Worm (Caenorhabditis elegans) whole organism, L4 larva: Measurements from ENCODE around the gene yif-1.

Experiments used
- F26F4.8 ChIP-seq: fragments of 200-800 bp; sonication (Bioruptor generic); conservative IDR thresholded peaks from 2 replicates; pipeline ENCODE4 v1.3.6; 2022; ENCODE audit warnings: missing genetic modification characterization, missing compliant biosample characterization
- F44E2.7 ChIP-seq: fragments of 200-800 bp; sonication (Bioruptor generic); IDR thresholded peaks from 2 replicates; pipeline ENCODE4 v2.1.2; 2022; ENCODE audit warnings: missing genetic modification characterization, missing compliant biosample characterization
- F49E8.2 ChIP-seq: sonication (generic microtip); optimal IDR thresholded peaks from 2 replicates; lab custom pipeline; 2016; ENCODE audit warnings: missing compliant biosample characterization, mild to moderate bottlenecking, missing genetic modification characterization, borderline replicate concordance
- R02D3.7 ChIP-seq: fragments of 150-350 bp; sonication (generic microtip); optimal IDR thresholded peaks from 3 replicates; lab custom pipeline; 2014; ENCODE audit warnings: missing biosample characterization, missing genetic modification characterization
- Y105C5A.15 ChIP-seq: fragments of 200-800 bp; sonication (Bioruptor generic); IDR thresholded peaks from 2 replicates; pipeline ENCODE4 v1.3.6; 2022; ENCODE audit warnings: missing genetic modification characterization, missing compliant biosample characterization
- Y48G9A.11 ChIP-seq: fragments of 200-800 bp; sonication (Bioruptor generic); IDR thresholded peaks from 2 replicates; pipeline ENCODE4 v1.3.6; 2022; ENCODE audit warnings: missing genetic modification reagents, missing genetic modification characterization, missing compliant biosample characterization
- Y5F2A.4 ChIP-seq: fragments of 200-800 bp; sonication (Bioruptor generic); optimal IDR thresholded peaks from 2 replicates; lab custom pipeline; 2018; ENCODE audit warnings: mild to moderate bottlenecking, missing genetic modification characterization, missing compliant biosample characterization
- aha-1 ChIP-seq: fragments of 150-350 bp; peaks from one replicate; lab custom pipeline; 2014; ENCODE audit warnings: missing biosample characterization, missing genetic modification characterization
- ama-1 ChIP-seq: fragments of 150-350 bp; optimal IDR thresholded peaks from 2 replicates; lab custom pipeline; 2014; ENCODE audit warnings: inconsistent platforms, mixed read lengths
- ceh-28 ChIP-seq: fragments of 150-350 bp; optimal IDR thresholded peaks from 2 replicates; lab custom pipeline; 2014; ENCODE audit warnings: missing biosample characterization, missing genetic modification reagents, missing genetic modification characterization
- ceh-32 ChIP-seq: sonication (generic microtip); optimal IDR thresholded peaks from 2 replicates; lab custom pipeline; 2016; ENCODE audit warnings: mild to moderate bottlenecking, missing genetic modification characterization, missing compliant biosample characterization; ENCODE audit not compliant: poor library complexity
- ceh-44 ChIP-seq: fragments of 200-800 bp; sonication (Bioruptor generic); IDR thresholded peaks from 2 replicates; pipeline ENCODE4 v1.3.6; 2022; ENCODE audit warnings: missing genetic modification reagents, missing genetic modification characterization, missing compliant biosample characterization
- ceh-62 ChIP-seq: sonication (generic microtip); optimal IDR thresholded peaks from 2 replicates; lab custom pipeline; 2017; ENCODE audit warnings: missing biosample characterization, missing genetic modification characterization
- cey-2 ChIP-seq: sonication (generic microtip); optimal IDR thresholded peaks from 3 replicates; lab custom pipeline; 2017; ENCODE audit warnings: missing genetic modification characterization, mild to moderate bottlenecking, missing compliant biosample characterization, antibody characterized with exemption, borderline replicate concordance; ENCODE audit not compliant: insufficient read depth
- daf-8 ChIP-seq: fragments of 200-800 bp; sonication (Bioruptor generic); IDR thresholded peaks from 2 replicates; pipeline ENCODE4 v1.3.6; 2022; ENCODE audit warnings: missing genetic modification characterization, missing compliant biosample characterization
- dmd-6 ChIP-seq: fragments of 200-800 bp; sonication (Bioruptor generic); IDR thresholded peaks from 2 replicates; pipeline ENCODE4 v1.3.6; 2022; ENCODE audit warnings: missing genetic modification reagents, missing genetic modification characterization, missing compliant biosample characterization
- dmd-9 ChIP-seq: fragments of 200-800 bp; sonication (Bioruptor generic); IDR thresholded peaks from 2 replicates; pipeline ENCODE4 v1.3.6; 2022; ENCODE audit warnings: missing genetic modification reagents, missing genetic modification characterization, missing compliant biosample characterization
- duxl-1 ChIP-seq: sonication (generic microtip); optimal IDR thresholded peaks from 2 replicates; lab custom pipeline; 2016; ENCODE audit warnings: mild to moderate bottlenecking, missing genetic modification characterization, moderate library complexity, missing compliant biosample characterization; ENCODE audit not compliant: poor library complexity
- dve-1 ChIP-seq: sonication (generic microtip); optimal IDR thresholded peaks from 2 replicates; lab custom pipeline; 2017; ENCODE audit warnings: antibody characterized with exemption, mild to moderate bottlenecking, missing genetic modification characterization, missing compliant biosample characterization; ENCODE audit not compliant: insufficient read depth
- egl-27 ChIP-seq: sonication (generic microtip); optimal IDR thresholded peaks from 3 replicates; lab custom pipeline; 2017; ENCODE audit warnings: missing biosample characterization, missing genetic modification reagents, missing genetic modification characterization
- egl-43 ChIP-seq: fragments of 200-800 bp; sonication (Bioruptor generic); IDR thresholded peaks from 2 replicates; pipeline ENCODE4 v1.3.6; 2022; ENCODE audit warnings: missing genetic modification reagents, missing genetic modification characterization, missing compliant biosample characterization
- fkh-10 ChIP-seq: fragments of 150-350 bp; optimal IDR thresholded peaks from 2 replicates; lab custom pipeline; 2014; ENCODE audit warnings: missing biosample characterization, missing genetic modification reagents, missing genetic modification characterization
- hif-1 ChIP-seq, 2 experiments: sonication (generic microtip); optimal IDR thresholded peaks; 2 replicates each; lab custom pipeline; 2016 to 2017; ENCODE audit warnings: missing compliant biosample characterization in 2 of 2, missing genetic modification characterization in 2 of 2, missing genetic modification reagents in 2 of 2, missing genotype in 2 of 2, mild to moderate bottlenecking in 1 of 2
- hlh-11 ChIP-seq: fragments of 200-800 bp; sonication (Bioruptor generic); optimal IDR thresholded peaks from 2 replicates; lab custom pipeline; 2018; ENCODE audit warnings: mild to moderate bottlenecking, missing genetic modification characterization, missing compliant biosample characterization
- hlh-30 ChIP-seq: sonication (generic microtip); optimal IDR thresholded peaks from 2 replicates; lab custom pipeline; 2017; ENCODE audit warnings: antibody characterized with exemption, mild to moderate bottlenecking, missing genetic modification characterization, missing compliant biosample characterization; ENCODE audit not compliant: insufficient read depth
- lin-1 ChIP-seq: fragments of 200-800 bp; sonication (Bioruptor generic); IDR thresholded peaks from 2 replicates; pipeline ENCODE4 v1.3.6; 2022; ENCODE audit warnings: missing genetic modification reagents, missing genetic modification characterization, missing compliant biosample characterization
- lin-15B ChIP-seq: fragments of 150-350 bp; sonication (generic microtip); optimal IDR thresholded peaks from 3 replicates; lab custom pipeline; 2014; ENCODE audit warnings: missing biosample characterization, missing genetic modification characterization
- mdt-29 ChIP-seq: fragments of 200-800 bp; sonication (Bioruptor generic); IDR thresholded peaks from 2 replicates; pipeline ENCODE4 v1.3.6; 2022; ENCODE audit warnings: missing genetic modification reagents, missing genetic modification characterization, missing compliant biosample characterization
- mes-2 ChIP-seq: sonication (generic microtip); optimal IDR thresholded peaks from 2 replicates; lab custom pipeline; 2016; ENCODE audit warnings: missing genotype, mild to moderate bottlenecking, missing genetic modification characterization, missing compliant biosample characterization; ENCODE audit not compliant: poor library complexity, severe bottlenecking
- mxl-3 ChIP-seq: fragments of 200-800 bp; sonication (Bioruptor generic); optimal IDR thresholded peaks from 2 replicates; lab custom pipeline; 2018; ENCODE audit warnings: mild to moderate bottlenecking, missing genetic modification characterization, missing compliant biosample characterization
- nhr-102 ChIP-seq: sonication (generic microtip); optimal IDR thresholded peaks from 2 replicates; lab custom pipeline; 2016; ENCODE audit warnings: mild to moderate bottlenecking, missing genetic modification characterization, moderate library complexity, missing compliant biosample characterization
- nhr-11 ChIP-seq: fragments of 150-350 bp; optimal IDR thresholded peaks from 2 replicates; lab custom pipeline; 2014; ENCODE audit warnings: missing biosample characterization, missing genetic modification characterization
- nhr-237 ChIP-seq: sonication (generic microtip); optimal IDR thresholded peaks from 2 replicates; lab custom pipeline; 2017; ENCODE audit warnings: missing biosample characterization, missing genetic modification characterization
- nhr-25 ChIP-seq: sonication (generic microtip); optimal IDR thresholded peaks from 2 replicates; lab custom pipeline; 2017; ENCODE audit warnings: missing genetic modification characterization, mild to moderate bottlenecking, missing compliant biosample characterization, antibody characterized with exemption, moderate library complexity, borderline replicate concordance; ENCODE audit not compliant: insufficient read depth
- nhr-41 ChIP-seq: fragments of 200-800 bp; sonication (Bioruptor generic); IDR thresholded peaks from 2 replicates; pipeline ENCODE4 v1.3.6; 2022; ENCODE audit warnings: missing genetic modification reagents, missing genetic modification characterization, missing compliant biosample characterization
- nhr-42 ChIP-seq: fragments of 200-800 bp; sonication (Bioruptor generic); IDR thresholded peaks from 2 replicates; pipeline ENCODE4 v1.3.6; 2022; ENCODE audit warnings: missing genetic modification characterization, missing compliant biosample characterization
- nhr-76 ChIP-seq: fragments of 150-350 bp; optimal IDR thresholded peaks from 2 replicates; lab custom pipeline; 2014; ENCODE audit warnings: missing biosample characterization, missing genetic modification characterization
- nhr-77 ChIP-seq: fragments of 150-350 bp; optimal IDR thresholded peaks from 2 replicates; lab custom pipeline; 2014; ENCODE audit warnings: missing biosample characterization, missing genetic modification characterization
- php-3 ChIP-seq: fragments of 200-800 bp; sonication (Bioruptor generic); IDR thresholded peaks from 2 replicates; pipeline ENCODE4 v1.3.6; 2022; ENCODE audit warnings: missing genetic modification reagents, missing genetic modification characterization, missing compliant biosample characterization
- pqm-1 ChIP-seq: sonication (generic microtip); optimal IDR thresholded peaks from 2 replicates; lab custom pipeline; 2017; ENCODE audit warnings: missing biosample characterization, missing genetic modification characterization
- rbr-2 ChIP-seq: sonication (generic microtip); optimal IDR thresholded peaks from 2 replicates; lab custom pipeline; 2016; ENCODE audit warnings: missing genotype, missing genetic modification characterization, missing compliant biosample characterization
- spr-1 ChIP-seq: sonication (generic microtip); optimal IDR thresholded peaks from 2 replicates; lab custom pipeline; 2016; ENCODE audit warnings: mild to moderate bottlenecking, missing genetic modification characterization, missing compliant biosample characterization
- spr-3 ChIP-seq: fragments of 200-800 bp; sonication (Bioruptor generic); optimal IDR thresholded peaks from 2 replicates; lab custom pipeline; 2018; ENCODE audit warnings: mild to moderate bottlenecking, missing genetic modification characterization, missing compliant biosample characterization
- tra-1 ChIP-seq: fragments of 200-800 bp; sonication (Bioruptor generic); IDR thresholded peaks from 2 replicates; pipeline ENCODE4 v1.3.6; 2022; ENCODE audit warnings: missing genetic modification reagents, missing genetic modification characterization, missing compliant biosample characterization
- unc-39 ChIP-seq: sonication (generic microtip); optimal IDR thresholded peaks from 2 replicates; lab custom pipeline; 2017; ENCODE audit warnings: missing biosample characterization, missing genetic modification characterization
- unc-62 ChIP-seq, 3 experiments: fragments of 150-350 bp in 1 of 3; sonication (generic microtip); optimal IDR thresholded peaks in 2 of 3; peaks in 1 of 3; 1 replicate in 1 of 3; 2 replicates in 2 of 3; lab custom pipeline; 2014 to 2017; ENCODE audit warnings: missing biosample characterization in 3 of 3, missing genetic modification characterization in 3 of 3, missing genetic modification reagents in 3 of 3, missing genotype in 1 of 3
- vab-7 ChIP-seq: fragments of 200-800 bp; sonication (Bioruptor generic); IDR thresholded peaks from 2 replicates; pipeline ENCODE4 v1.3.6; 2022; ENCODE audit warnings: missing genetic modification reagents, missing genetic modification characterization, missing compliant biosample characterization
- zfp-2 ChIP-seq: sonication (generic microtip); optimal IDR thresholded peaks from 2 replicates; lab custom pipeline; 2016; ENCODE audit warnings: mild to moderate bottlenecking, missing genetic modification characterization, missing compliant biosample characterization

yif-1 gene

ce11 chrV:10042254-10042653, 12.5 kb downstream of the yif-1 start (continued):
- TF ChIP-seq mdt-29 (GFP tag; lab: Robert Waterston, UW): no peak
- TF ChIP-seq nhr-102 (tag; lab: Kevin White, UChicago): peak; percentile 6
- TF ChIP-seq hlh-11 (tag; lab: Kevin White, UChicago): peak; percentile 66
- TF ChIP-seq fkh-10: no peak
- TF ChIP-seq tra-1: no peak

- no peak for TF ChIP-seq nhr-11 (tag; lab: Kevin White, UChicago)
- TF ChIP-seq nhr-25 (tag; lab: Kevin White, UChicago): no peak
- no peak for TF ChIP-seq nhr-42 (GFP tag; lab: Robert Waterston, UW)
- TF ChIP-seq ceh-44 (GFP tag; lab: Robert Waterston, UW): no peak
- TF ChIP-seq duxl-1 (tag; lab: Kevin White, UChicago): no peak
- no peak for TF ChIP-seq unc-39
- peak; percentile 17 for TF ChIP-seq mxl-3
- TF ChIP-seq unc-62 (GFP tag; optimal IDR thresholded peaks at IDR 0.05 in 1 of 2; lab: Kevin White, UChicago): no peak
- no peak for TF ChIP-seq unc-62 (tag; optimal IDR thresholded peaks at IDR 0.05; lab: Kevin White, UChicago)
- no peak for TF ChIP-seq ceh-32 (tag; lab: Kevin White, UChicago)
- no peak for TF ChIP-seq spr-1 (tag; lab: Kevin White, UChicago)
- TF ChIP-seq zfp-2 (tag; lab: Kevin White, UChicago): no peak
- TF ChIP-seq dmd-6 (GFP tag; lab: Robert Waterston, UW): peak; percentile 54
- no peak for TF ChIP-seq lin-1 (GFP tag; lab: Robert Waterston, UW)
- TF ChIP-seq ceh-28 (tag; lab: Kevin White, UChicago): no peak
- TF ChIP-seq daf-8 (GFP tag; lab: Robert Waterston, UW): no peak
- no peak for TF ChIP-seq F44E2.7 (GFP tag; lab: Robert Waterston, UW)
- peak in 1 of 2 experiments; percentile 16 for TF ChIP-seq hif-1 (tag; optimal IDR thresholded peaks at IDR 0.05; lab: Kevin White, UChicago)
- TF ChIP-seq nhr-237: no peak
- TF ChIP-seq rbr-2 (tag; lab: Kevin White, UChicago): peak; percentile 39
- no peak for TF ChIP-seq F49E8.2 (tag; lab: Kevin White, UChicago)
- no peak for TF ChIP-seq vab-7 (GFP tag; lab: Robert Waterston, UW)
- peak; percentile 31 for TF ChIP-seq hlh-30 (tag; lab: Kevin White, UChicago)
- peak; percentile 57 for TF ChIP-seq mes-2
- TF ChIP-seq cey-2 (tag; lab: Kevin White, UChicago): no peak
- no peak for TF ChIP-seq pqm-1 (tag; lab: Kevin White, UChicago)
- no peak for TF ChIP-seq ama-1 (lab: Kevin White, UChicago)
- TF ChIP-seq dve-1 (tag; lab: Kevin White, UChicago): peak; percentile 24
- no peak for TF ChIP-seq nhr-76 (tag; lab: Kevin White, UChicago)
- no peak for TF ChIP-seq R02D3.7 (tag; lab: Kevin White, UChicago)
- TF ChIP-seq php-3 (GFP tag; lab: Robert Waterston, UW): no peak
- peak; percentile 23; the same call in 1 of the 2 replicates for TF ChIP-seq tra-1
- TF ChIP-seq aha-1: no peak
- TF ChIP-seq nhr-77 (tag; lab: Kevin White, UChicago): no peak
- 0 out of 2 replicates have a peak, but pooled peaks have one; percentile 20 for TF ChIP-seq egl-43 (GFP tag; lab: Robert Waterston, UW)
- TF ChIP-seq F26F4.8 (GFP tag; lab: Robert Waterston, UW): no peak
- no peak for TF ChIP-seq Y5F2A.4 (GFP tag; lab: Kevin White, UChicago)
- TF ChIP-seq Y48G9A.11: no peak
- TF ChIP-seq ceh-62 (tag; lab: Kevin White, UChicago): no peak
- no peak for TF ChIP-seq nhr-41 (GFP tag; lab: Robert Waterston, UW)
- no peak for TF ChIP-seq mdt-29 (GFP tag; lab: Robert Waterston, UW)
- no peak for TF ChIP-seq lin-15B (tag; lab: Kevin White, UChicago)
- no peak for TF ChIP-seq egl-27 (tag; lab: Kevin White, UChicago)
- TF ChIP-seq spr-3 (GFP tag; lab: Kevin White, UChicago): no peak
- no peak for TF ChIP-seq Y105C5A.15 (GFP tag; lab: Robert Waterston, UW)
- TF ChIP-seq dmd-9 (GFP tag; lab: Robert Waterston, UW): no peak
Measured at ce11 chrV:10041484-10041883, 13.2 kb downstream of the yif-1 start.
